Worm (Caenorhabditis elegans) whole organism, midembryonic: Measurements from ENCODE around the gene col-10.

ENCODE experiments used
- T22C8.4 ChIP-seq: fragments of 200-800 bp; sonication (Bioruptor generic); IDR thresholded peaks from 2 replicates; pipeline ENCODE4 v1.3.6; 2022; ENCODE audit warnings: missing genetic modification characterization, missing compliant biosample characterization
- cog-1 ChIP-seq: sonication (generic microtip); optimal IDR thresholded peaks from 2 replicates; lab custom pipeline; 2016; ENCODE audit warnings: missing genetic modification characterization, missing compliant biosample characterization
- flt-1 ChIP-seq: fragments of 200-800 bp; sonication (Bioruptor generic); IDR thresholded peaks from 2 replicates; pipeline ENCODE4 v1.3.6; 2022; ENCODE audit warnings: missing genetic modification characterization, missing compliant biosample characterization
- klf-2 ChIP-seq: fragments of 200-800 bp; sonication (Bioruptor generic); conservative IDR thresholded peaks from 2 replicates; pipeline ENCODE4 v1.3.6; 2022; ENCODE audit warnings: missing genetic modification reagents, missing genetic modification characterization, missing compliant biosample characterization
- med-1 ChIP-seq: sonication (generic microtip); optimal IDR thresholded peaks from 2 replicates; lab custom pipeline; 2017; ENCODE audit warnings: missing genetic modification characterization, mild to moderate bottlenecking, missing compliant biosample characterization, antibody characterized with exemption, missing genetic modification reagents; ENCODE audit not compliant: insufficient read depth
- ref-1 ChIP-seq: fragments of 200-800 bp; sonication (Bioruptor generic); conservative IDR thresholded peaks from 2 replicates; pipeline ENCODE4 v1.3.6; 2022; ENCODE audit warnings: missing genetic modification reagents, missing genetic modification characterization, missing compliant biosample characterization
- tab-1 ChIP-seq: fragments of 200-800 bp; sonication (Bioruptor generic); IDR thresholded peaks from 2 replicates; pipeline ENCODE4 v1.3.6; 2022; ENCODE audit warnings: missing genetic modification characterization, missing compliant biosample characterization
- ztf-23 ChIP-seq: fragments of 200-800 bp; sonication (Bioruptor generic); IDR thresholded peaks from 2 replicates; pipeline ENCODE4 v1.3.6; 2022; ENCODE audit warnings: missing genetic modification reagents, missing genetic modification characterization, missing compliant biosample characterization
- ztf-29 ChIP-seq: fragments of 200-800 bp; sonication (Bioruptor generic); IDR thresholded peaks from 2 replicates; pipeline ENCODE4 v1.3.6; 2022; ENCODE audit warnings: missing genetic modification reagents, missing genetic modification characterization, missing compliant biosample characterization

Gene col-10

DNA sequence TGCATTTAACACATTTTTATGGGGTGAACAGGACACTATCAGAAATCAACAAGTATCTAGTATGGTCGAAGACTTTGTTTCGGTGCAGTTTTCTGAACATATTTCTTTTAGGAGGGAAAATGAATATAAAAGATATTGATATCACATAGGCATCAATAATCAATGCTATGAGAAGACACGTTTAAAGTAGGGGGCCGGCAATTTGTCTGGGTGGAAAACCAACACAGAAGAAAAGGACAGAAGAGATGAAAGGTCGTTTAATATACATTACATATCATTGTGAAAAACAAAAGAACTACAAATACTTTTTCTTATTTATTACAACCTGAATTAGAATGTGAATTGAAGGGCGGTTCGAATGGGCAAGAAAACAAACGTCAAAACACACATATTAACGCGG is 12.8 kb downstream of the col-10 start:
- TF ChIP-seq flt-1 (GFP tag; lab: Robert Waterston, UW) (no peak), ztf-29 (GFP tag; lab: Robert Waterston, UW) (no peak), klf-2 (GFP tag; lab: Robert Waterston, UW) (no peak), ref-1 (GFP tag; lab: Robert Waterston, UW) (no peak), T22C8.4 (GFP tag; lab: Robert Waterston, UW) (no peak), tab-1 (GFP tag; lab: Robert Waterston, UW) (no peak)

DNA sequence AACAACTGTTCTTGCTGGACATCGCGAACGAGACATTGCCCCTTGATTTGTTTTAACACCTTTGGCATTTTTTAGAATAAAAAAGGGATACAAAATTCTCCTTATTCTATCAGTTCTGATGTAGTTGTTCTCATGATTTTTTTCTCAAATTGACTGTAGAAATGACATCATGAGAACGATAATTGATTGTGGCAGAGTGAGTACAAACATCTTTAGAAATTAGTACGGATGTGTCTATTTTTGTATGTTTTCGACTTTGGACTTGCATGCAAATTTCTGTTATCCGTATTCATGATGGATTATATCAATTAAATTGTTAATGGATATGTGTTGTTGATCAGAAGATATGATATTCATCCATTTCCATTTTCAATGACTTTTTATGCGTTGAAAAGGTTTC is 17.0 kb downstream of the col-10 start:
- no peak for TF ChIP-seq klf-2 (GFP tag; lab: Robert Waterston, UW)
- no peak for TF ChIP-seq ref-1 (GFP tag; lab: Robert Waterston, UW)
- no peak for TF ChIP-seq tab-1 (GFP tag; lab: Robert Waterston, UW)
- TF ChIP-seq cog-1 (tag; lab: Kevin White, UChicago) = no peak
- TF ChIP-seq med-1 (GFP tag; lab: Kevin White, UChicago) = no peak
- no peak for TF ChIP-seq ztf-29 (GFP tag; lab: Robert Waterston, UW)
- TF ChIP-seq flt-1 (GFP tag; lab: Robert Waterston, UW) = no peak
- TF ChIP-seq ztf-23 (GFP tag; lab: Robert Waterston, UW) = no peak
- TF ChIP-seq T22C8.4 (GFP tag; lab: Robert Waterston, UW) = no peak

DNA sequence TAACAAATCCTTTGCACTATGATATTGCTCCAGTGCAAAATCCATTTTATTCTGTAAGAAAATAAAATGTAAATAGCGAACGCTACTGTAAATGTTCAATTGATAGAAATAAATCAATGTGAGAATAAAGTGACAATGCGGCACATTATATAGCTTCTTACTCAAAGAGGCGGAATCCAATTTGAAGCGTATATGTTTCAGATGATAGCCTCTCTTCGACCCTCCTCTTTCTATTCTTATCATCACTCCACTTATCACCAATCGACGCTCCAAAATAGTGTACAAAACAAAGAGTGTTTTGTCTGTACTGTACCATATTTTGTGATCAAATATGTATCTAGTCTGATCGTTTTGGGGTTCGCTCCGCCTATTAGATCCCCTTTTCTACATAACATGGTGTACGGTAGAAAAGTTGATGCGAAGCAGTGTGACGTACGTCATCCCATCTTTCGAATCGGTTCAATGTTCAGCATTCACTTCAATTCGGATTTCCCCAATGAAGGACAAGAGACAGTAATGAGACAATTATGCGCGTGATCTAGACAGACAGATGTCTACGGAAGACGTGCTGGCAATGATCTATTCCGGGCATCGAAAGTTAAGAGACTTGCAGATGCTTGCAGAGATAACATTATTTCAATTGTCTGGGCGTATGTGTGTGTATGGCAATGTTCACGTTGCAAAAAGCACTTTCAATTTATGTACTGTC is 18.1 kb downstream of the col-10 start, which contains the start of gene spl-2:
Gene spl-2 (minus strand): TSS at position 51 of the 709 bp plus-strand sequence.
- no peak for TF ChIP-seq tab-1 (GFP tag; lab: Robert Waterston, UW)
- TF ChIP-seq klf-2 (GFP tag; lab: Robert Waterston, UW) = no peak
- TF ChIP-seq ztf-23 (GFP tag; lab: Robert Waterston, UW) = no peak
- no peak for TF ChIP-seq ref-1 (GFP tag; lab: Robert Waterston, UW)
- TF ChIP-seq med-1 (GFP tag; lab: Kevin White, UChicago) = no peak

DNA sequence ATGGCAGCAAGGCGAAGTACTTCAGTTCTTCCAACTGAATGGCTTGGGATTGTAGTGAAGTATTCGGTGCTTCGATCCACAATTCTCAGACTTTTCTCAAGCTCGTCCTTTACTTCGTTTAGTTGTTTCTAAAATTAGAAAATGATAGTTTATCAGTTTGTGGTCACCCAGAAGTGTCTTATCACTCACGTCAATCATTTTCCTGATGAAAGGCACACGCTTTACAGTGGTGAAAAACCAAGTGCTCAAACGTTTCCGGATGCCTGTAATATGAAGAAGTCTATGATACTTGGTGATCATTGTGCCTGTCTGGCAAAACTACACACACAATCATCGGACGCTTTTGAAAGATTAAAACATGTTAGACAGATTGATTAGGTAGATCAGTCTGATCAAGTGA is 18.9 kb downstream of the col-10 start:
- TF ChIP-seq ztf-23 (GFP tag; lab: Robert Waterston, UW) (no peak), klf-2 (GFP tag; lab: Robert Waterston, UW) (no peak), med-1 (GFP tag; lab: Kevin White, UChicago) (no peak), ztf-29 (GFP tag; lab: Robert Waterston, UW) (no peak), tab-1 (GFP tag; lab: Robert Waterston, UW) (no peak)

DNA sequence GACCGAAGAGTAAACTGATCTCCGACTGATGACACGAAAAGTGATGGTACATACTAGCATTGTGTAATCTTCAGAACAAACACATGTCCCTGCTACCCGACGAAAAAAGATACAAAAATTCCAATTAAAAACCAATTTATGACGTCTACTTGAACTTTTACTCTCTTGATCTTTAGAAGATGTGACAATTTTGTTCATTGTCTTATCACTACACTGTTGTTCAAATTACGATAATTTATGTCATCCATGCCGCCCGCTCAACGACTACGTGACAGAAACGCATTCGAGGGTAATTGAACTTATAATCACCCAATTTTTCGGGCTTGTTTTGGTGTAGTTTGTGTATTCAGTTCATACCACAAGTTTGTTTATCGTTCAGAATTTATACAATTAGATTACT is 21.2 kb downstream of the col-10 start:
- no peak for TF ChIP-seq med-1 (GFP tag; lab: Kevin White, UChicago)
- TF ChIP-seq T22C8.4 (GFP tag; lab: Robert Waterston, UW) = no peak
- no peak for TF ChIP-seq tab-1 (GFP tag; lab: Robert Waterston, UW)
- no peak for TF ChIP-seq ref-1 (GFP tag; lab: Robert Waterston, UW)
- TF ChIP-seq ztf-29 (GFP tag; lab: Robert Waterston, UW) = no peak
- TF ChIP-seq klf-2 (GFP tag; lab: Robert Waterston, UW) = no peak
- no peak for TF ChIP-seq flt-1 (GFP tag; lab: Robert Waterston, UW)
- no peak for TF ChIP-seq ztf-23 (GFP tag; lab: Robert Waterston, UW)
- TF ChIP-seq cog-1 (tag; lab: Kevin White, UChicago) = no peak

DNA sequence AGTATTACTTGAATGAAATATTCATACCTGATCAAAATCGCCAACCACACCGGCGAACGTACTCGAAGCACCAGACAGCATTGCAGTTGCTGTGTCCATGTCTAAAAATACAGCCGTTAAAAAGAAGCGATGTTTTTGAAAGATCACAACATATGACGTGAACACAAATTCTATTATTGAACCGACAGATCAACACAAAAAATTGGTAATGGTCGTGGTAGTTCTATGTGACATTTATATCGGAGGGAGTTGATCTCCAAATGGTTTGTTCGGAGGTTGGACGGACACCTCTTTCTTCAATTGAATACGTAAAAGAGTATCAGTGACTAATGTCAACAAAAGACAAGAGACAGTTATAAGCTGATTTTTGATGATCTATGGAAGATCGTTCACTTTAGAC is 23.8 kb downstream of the col-10 start, which contains the start of gene pitr-3:
Gene pitr-3 (minus strand): TSS at position 101 of the 400 bp plus-strand sequence.
- TF ChIP-seq T22C8.4 (GFP tag; lab: Robert Waterston, UW) (no peak), flt-1 (GFP tag; lab: Robert Waterston, UW) (no peak), ztf-29 (GFP tag; lab: Robert Waterston, UW) (no peak), tab-1 (GFP tag; lab: Robert Waterston, UW) (no peak), ztf-23 (GFP tag; lab: Robert Waterston, UW) (no peak), ref-1 (GFP tag; lab: Robert Waterston, UW) (no peak), cog-1 (tag; lab: Kevin White, UChicago) (no peak), klf-2 (GFP tag; lab: Robert Waterston, UW) (no peak), med-1 (GFP tag; lab: Kevin White, UChicago) (no peak)

DNA sequence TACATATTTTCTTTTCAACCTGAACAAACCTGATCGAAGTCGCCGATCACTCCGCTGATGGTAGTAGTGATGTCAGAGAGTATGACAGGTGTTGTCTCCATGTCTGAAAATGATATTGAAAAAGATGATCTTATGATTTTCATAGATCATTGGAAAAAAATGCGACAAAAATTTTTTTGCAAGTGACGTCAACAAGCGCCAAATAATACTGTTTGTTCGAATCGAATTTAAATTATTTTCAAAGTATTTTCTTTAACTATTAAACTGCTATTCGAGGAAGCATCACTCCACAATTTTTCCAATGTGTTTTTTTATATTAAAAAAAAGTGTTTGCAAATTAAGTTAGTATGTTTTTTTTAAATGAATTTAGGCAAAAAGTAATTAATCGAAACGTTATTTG is 27.5 kb downstream of the col-10 start, which contains the start of gene pitr-2:
Gene pitr-2 (minus strand): TSS at position 101 of the 400 bp plus-strand sequence.
- TF ChIP-seq tab-1 (GFP tag; lab: Robert Waterston, UW) = no peak
- TF ChIP-seq ztf-29 (GFP tag; lab: Robert Waterston, UW) = no peak

DNA sequence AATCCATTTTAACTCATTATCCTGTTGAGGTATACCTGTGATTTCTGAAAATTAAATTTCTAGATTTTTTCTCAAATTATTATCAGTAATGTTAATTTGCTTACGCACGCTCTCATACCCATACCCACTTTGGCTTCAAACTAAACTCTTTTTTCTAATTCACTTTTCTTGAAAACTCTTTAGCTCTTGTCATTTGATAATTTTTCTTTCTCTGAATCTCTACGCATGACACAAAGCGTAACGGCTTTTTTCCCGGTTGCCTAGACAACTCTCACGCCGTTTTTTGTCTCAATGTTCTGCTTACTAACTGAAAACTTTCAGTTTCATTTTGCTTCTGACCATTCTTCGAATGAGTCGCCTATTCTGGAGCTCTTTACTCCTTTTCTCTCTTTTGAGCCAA is 31.2 kb downstream of the col-10 start, which contains the start of gene B0222.1:
Gene B0222.1 (plus strand): TSS at position 306 of the 400 bp plus-strand sequence.
- no peak for TF ChIP-seq ztf-23 (GFP tag; lab: Robert Waterston, UW)
- no peak for TF ChIP-seq tab-1 (GFP tag; lab: Robert Waterston, UW)
- TF ChIP-seq klf-2 (GFP tag; lab: Robert Waterston, UW) = no peak
- TF ChIP-seq T22C8.4 (GFP tag; lab: Robert Waterston, UW) = no peak
- TF ChIP-seq ztf-29 (GFP tag; lab: Robert Waterston, UW) = no peak
- no peak for TF ChIP-seq flt-1 (GFP tag; lab: Robert Waterston, UW)
- TF ChIP-seq cog-1 (tag; lab: Kevin White, UChicago) = no peak
- no peak for TF ChIP-seq med-1 (GFP tag; lab: Kevin White, UChicago)
- no peak for TF ChIP-seq ref-1 (GFP tag; lab: Robert Waterston, UW)

DNA sequence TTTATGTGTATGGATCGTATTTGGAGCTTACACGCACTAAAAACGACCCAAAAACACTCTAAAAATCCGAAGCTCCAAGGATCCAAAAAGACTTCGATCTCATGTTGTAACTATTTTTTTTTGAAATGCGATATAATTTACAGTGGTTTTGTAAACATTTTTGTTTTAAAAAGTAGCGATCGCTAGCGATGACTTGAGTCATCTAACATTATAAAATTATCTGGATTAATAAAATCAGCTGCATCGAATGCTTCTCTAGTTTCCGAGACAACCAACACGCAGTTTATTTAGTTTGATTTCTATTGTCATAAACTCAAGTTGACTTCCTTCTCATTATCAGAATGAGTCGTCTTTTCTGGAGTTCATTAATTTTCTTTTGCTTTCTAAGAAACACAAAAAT is 33.1 kb downstream of the col-10 start, which contains the start of gene F21C10.1:
Gene F21C10.1 (plus strand): TSS at position 301 of the 400 bp plus-strand sequence.
- TF ChIP-seq ztf-23 (GFP tag; lab: Robert Waterston, UW) (no peak), cog-1 (tag; lab: Kevin White, UChicago) (no peak), flt-1 (GFP tag; lab: Robert Waterston, UW) (no peak), med-1 (GFP tag; lab: Kevin White, UChicago) (no peak), T22C8.4 (GFP tag; lab: Robert Waterston, UW) (no peak), tab-1 (GFP tag; lab: Robert Waterston, UW) (no peak), ref-1 (GFP tag; lab: Robert Waterston, UW) (no peak), klf-2 (GFP tag; lab: Robert Waterston, UW) (no peak), ztf-29 (GFP tag; lab: Robert Waterston, UW) (no peak)
